Fruit fly (Drosophila melanogaster) whole organism, prepupa: Measurements from ENCODE around the gene mnb.

ENCODE experiments used
- CG10669 ChIP-seq: fragments of 200-800 bp; sonication (Bioruptor generic); optimal IDR thresholded peaks from 3 replicates; lab custom pipeline; 2018; ENCODE audit warnings: missing biosample characterization, mild to moderate bottlenecking, missing genetic modification characterization, moderate library complexity
- CG11902 ChIP-seq: fragments of 200-800 bp; sonication (Bioruptor generic); optimal IDR thresholded peaks from 3 replicates; lab custom pipeline; 2016; ENCODE audit warnings: missing biosample characterization, missing genetic modification characterization
- CG1621 ChIP-seq: fragments of 200-800 bp; sonication (Bioruptor generic); optimal IDR thresholded peaks from 3 replicates; lab custom pipeline; 2018; ENCODE audit warnings: missing biosample characterization, mild to moderate bottlenecking, missing genetic modification characterization
- CG3032 ChIP-seq: fragments of 200-800 bp; optimal IDR thresholded peaks from 2 replicates; lab custom pipeline; 2019; ENCODE audit warnings: missing biosample characterization, mild to moderate bottlenecking, missing genetic modification characterization, moderate library complexity
- CG31627 ChIP-seq: fragments of 200-800 bp; sonication (Bioruptor generic); optimal IDR thresholded peaks from 3 replicates; lab custom pipeline; 2016; ENCODE audit warnings: missing biosample characterization, missing genetic modification characterization
- CG3919 ChIP-seq: fragments of 200-800 bp; sonication (Bioruptor generic); optimal IDR thresholded peaks from 3 replicates; lab custom pipeline; 2016; ENCODE audit warnings: missing biosample characterization, missing genetic modification characterization
- CG4318 ChIP-seq: fragments of 200-800 bp; sonication (Bioruptor generic); optimal IDR thresholded peaks from 3 replicates; lab custom pipeline; 2017; ENCODE audit warnings: missing biosample characterization, mild to moderate bottlenecking, missing genetic modification characterization
- CG6163 ChIP-seq: fragments of 200-800 bp; sonication (Bioruptor generic); IDR thresholded peaks from 3 replicates; pipeline ENCODE4 v1.3.6; 2022; ENCODE audit warnings: missing biosample characterization, missing genetic modification characterization
- CG6792 ChIP-seq: fragments of 200-800 bp; sonication (Bioruptor generic); optimal IDR thresholded peaks from 3 replicates; lab custom pipeline; 2016; ENCODE audit warnings: missing biosample characterization, missing genetic modification characterization
- CG6808 ChIP-seq: fragments of 200-800 bp; sonication (Bioruptor generic); optimal IDR thresholded peaks from 3 replicates; lab custom pipeline; 2017; ENCODE audit warnings: missing biosample characterization, missing genetic modification characterization, mild to moderate bottlenecking, moderate library complexity, missing genetic modification reagents
- CG6854 ChIP-seq: fragments of 200-800 bp; sonication (Bioruptor generic); optimal IDR thresholded peaks from 2 replicates; lab custom pipeline; 2017; ENCODE audit warnings: missing biosample characterization, mild to moderate bottlenecking, missing genetic modification characterization
- CG8319 ChIP-seq: fragments of 200-800 bp; sonication (Bioruptor generic); optimal IDR thresholded peaks from 3 replicates; lab custom pipeline; 2016; ENCODE audit warnings: missing biosample characterization, missing genetic modification characterization
- CG8632 ChIP-seq: fragments of 200-800 bp; sonication (Bioruptor generic); optimal IDR thresholded peaks from 3 replicates; lab custom pipeline; 2016; ENCODE audit warnings: missing biosample characterization, missing genetic modification characterization
- Eip78C ChIP-seq: fragments of 200-800 bp; sonication (Bioruptor generic); peaks from one replicate; lab custom pipeline; 2016; ENCODE audit warnings: missing biosample characterization, missing genetic modification characterization
- Eip93F ChIP-seq: fragments of 200-800 bp; sonication (Bioruptor generic); optimal IDR thresholded peaks from 2 replicates; lab custom pipeline; 2016; ENCODE audit warnings: missing biosample characterization, mild to moderate bottlenecking, missing genetic modification characterization
- Gug ChIP-seq: fragments of 200-800 bp; sonication (Bioruptor generic); IDR thresholded peaks from 2 replicates; pipeline ENCODE4 v1.3.6; 2022; ENCODE audit warnings: missing biosample characterization, missing genetic modification characterization
- Hr39 ChIP-seq: fragments of 200-800 bp; sonication (Bioruptor generic); optimal IDR thresholded peaks from 2 replicates; lab custom pipeline; 2016; ENCODE audit warnings: missing biosample characterization, missing genetic modification characterization
- Lpt ChIP-seq: fragments of 200-800 bp; sonication (Bioruptor generic); optimal IDR thresholded peaks from 3 replicates; lab custom pipeline; 2016; ENCODE audit warnings: missing biosample characterization, missing genetic modification characterization
- Met ChIP-seq: fragments of 200-800 bp; sonication (Bioruptor generic); optimal IDR thresholded peaks from 3 replicates; lab custom pipeline; 2016; ENCODE audit warnings: missing biosample characterization, missing genetic modification characterization
- OdsH ChIP-seq: fragments of 200-800 bp; sonication (Bioruptor generic); optimal IDR thresholded peaks from 3 replicates; lab custom pipeline; 2016; ENCODE audit warnings: missing biosample characterization, missing genetic modification characterization
- Sox102F ChIP-seq: fragments of 200-800 bp; sonication (Bioruptor generic); optimal IDR thresholded peaks from 2 replicates; lab custom pipeline; 2016; ENCODE audit warnings: missing biosample characterization, mild to moderate bottlenecking, missing genetic modification characterization
- Sox14 ChIP-seq: fragments of 200-800 bp; sonication (Bioruptor generic); optimal IDR thresholded peaks from 3 replicates; lab custom pipeline; 2016; ENCODE audit warnings: missing biosample characterization, missing genetic modification characterization
- Sox15 ChIP-seq: fragments of 200-800 bp; sonication (Bioruptor generic); optimal IDR thresholded peaks from 3 replicates; lab custom pipeline; 2016; ENCODE audit warnings: missing biosample characterization, missing genetic modification characterization
- achi ChIP-seq: fragments of 200-800 bp; sonication (Bioruptor generic); optimal IDR thresholded peaks from 3 replicates; lab custom pipeline; 2016; ENCODE audit warnings: missing biosample characterization, missing genetic modification characterization
- acj6 ChIP-seq: fragments of 200-800 bp; sonication (Bioruptor generic); optimal IDR thresholded peaks from 3 replicates; lab custom pipeline; 2016; ENCODE audit warnings: missing biosample characterization, missing genetic modification characterization
- cyc ChIP-seq: fragments of 200-800 bp; sonication (Bioruptor generic); optimal IDR thresholded peaks from 3 replicates; lab custom pipeline; 2016; ENCODE audit warnings: missing biosample characterization, missing genetic modification characterization
- dac ChIP-seq: fragments of 200-800 bp; sonication (Bioruptor generic); optimal IDR thresholded peaks from 2 replicates; lab custom pipeline; 2017; ENCODE audit warnings: missing biosample characterization, mild to moderate bottlenecking, missing genetic modification characterization
- eg ChIP-seq: fragments of 200-800 bp; sonication (Bioruptor generic); IDR thresholded peaks from 3 replicates; pipeline ENCODE4 v1.3.6; 2022; ENCODE audit warnings: missing biosample characterization, missing genetic modification characterization
- esn ChIP-seq: fragments of 200-800 bp; sonication (Bioruptor generic); optimal IDR thresholded peaks from 2 replicates; lab custom pipeline; 2016; ENCODE audit warnings: missing biosample characterization, mild to moderate bottlenecking, missing genetic modification characterization, moderate library complexity
- fd85E ChIP-seq: fragments of 200-800 bp; sonication (Bioruptor generic); optimal IDR thresholded peaks from 3 replicates; lab custom pipeline; 2016; ENCODE audit warnings: missing biosample characterization, missing genetic modification characterization
- fkh ChIP-seq: fragments of 200-800 bp; sonication (Bioruptor generic); optimal IDR thresholded peaks from 3 replicates; lab custom pipeline; 2017; ENCODE audit warnings: missing biosample characterization, mild to moderate bottlenecking, missing genetic modification characterization, moderate library complexity
- lz ChIP-seq: fragments of 200-800 bp; sonication (Bioruptor generic); optimal IDR thresholded peaks from 3 replicates; lab custom pipeline; 2016; ENCODE audit warnings: missing biosample characterization, missing genetic modification characterization
- net ChIP-seq: fragments of 200-800 bp; sonication (Bioruptor generic); optimal IDR thresholded peaks from 3 replicates; lab custom pipeline; 2016; ENCODE audit warnings: missing biosample characterization, missing genetic modification characterization
- pdm3 ChIP-seq: fragments of 200-800 bp; sonication (Bioruptor generic); optimal IDR thresholded peaks from 3 replicates; lab custom pipeline; 2016; ENCODE audit warnings: missing biosample characterization, missing genetic modification characterization
- svp ChIP-seq: fragments of 200-800 bp; sonication (Bioruptor generic); peaks from one replicate; lab custom pipeline; 2016; ENCODE audit warnings: missing biosample characterization, missing genetic modification characterization
- vri ChIP-seq: fragments of 200-800 bp; sonication (Bioruptor generic); optimal IDR thresholded peaks from 3 replicates; lab custom pipeline; 2016; ENCODE audit warnings: missing biosample characterization, mild to moderate bottlenecking, missing genetic modification characterization

The mnb gene

DNA sequence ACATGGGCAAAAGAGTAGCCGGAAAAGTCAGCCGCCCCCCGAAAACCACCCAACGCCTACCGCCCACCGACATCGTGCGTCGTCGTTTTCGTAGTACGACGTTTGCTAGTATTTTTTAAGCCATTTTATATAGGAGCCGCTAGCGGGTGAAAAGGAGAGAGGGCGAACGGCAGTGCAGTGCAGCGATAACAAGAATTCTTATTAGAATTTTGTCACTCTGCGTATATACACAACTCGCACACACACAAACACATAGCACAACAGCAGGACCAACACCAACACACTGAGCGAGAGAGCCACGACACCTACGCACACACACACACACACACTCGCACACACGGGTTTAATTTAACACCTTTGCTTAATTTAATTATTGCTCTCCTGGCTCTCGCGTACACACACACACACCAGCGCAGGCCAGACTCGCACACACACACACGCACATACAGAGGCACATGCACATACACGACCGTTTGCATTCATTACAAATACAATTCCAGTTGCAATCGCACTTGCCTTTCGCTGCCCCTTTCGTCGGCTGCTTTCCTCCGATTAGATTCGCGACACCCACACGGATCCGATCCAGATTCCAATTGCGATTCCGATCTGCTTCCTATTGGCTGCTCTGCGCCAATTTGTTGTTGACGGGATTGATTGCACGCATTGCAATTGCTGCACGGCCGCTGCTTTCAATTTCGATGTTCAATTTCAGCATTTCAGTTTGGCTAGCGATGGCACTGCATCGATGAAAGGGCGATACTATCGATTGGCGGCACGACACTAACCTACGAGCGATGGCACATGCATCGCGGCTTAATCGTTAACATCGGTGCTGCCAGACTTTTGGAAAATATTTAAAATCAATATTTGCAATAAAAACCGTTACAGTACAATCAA is 60.0 kb downstream of the mnb start, which contains the start of gene Socs16D (continued):
- TF ChIP-seq CG6792 (GFP tag; lab: Kevin White, UChicago), result no peak
- TF ChIP-seq CG6808 (GFP tag; lab: Kevin White, UChicago), result no peak
- peak; percentile 48 for TF ChIP-seq esn (GFP tag; lab: Kevin White, UChicago)
- TF ChIP-seq CG1621 (tag; lab: Kevin White, UChicago), result no peak
- no peak for TF ChIP-seq CG4318 (GFP tag; lab: Kevin White, UChicago)
- TF ChIP-seq Lpt, result peak; percentile 52
- no peak; the same call in 2 of the 3 replicates for TF ChIP-seq CG6163
- TF ChIP-seq CG6854 (GFP tag; lab: Kevin White, UChicago), result peak; percentile 79
- TF ChIP-seq CG8632 (GFP tag; lab: Kevin White, UChicago), result peak; percentile 22
- no peak for TF ChIP-seq CG11902 (GFP tag; lab: Kevin White, UChicago)
- TF ChIP-seq cyc (GFP tag; lab: Kevin White, UChicago), result peak; percentile 15
- no peak for TF ChIP-seq CG3919 (GFP tag; lab: Kevin White, UChicago)
- TF ChIP-seq pdm3, result peak; percentile 27
- no peak for TF ChIP-seq CG8319 (GFP tag; lab: Kevin White, UChicago)
- no peak for TF ChIP-seq CG10669 (GFP tag; lab: Kevin White, UChicago)

DNA sequence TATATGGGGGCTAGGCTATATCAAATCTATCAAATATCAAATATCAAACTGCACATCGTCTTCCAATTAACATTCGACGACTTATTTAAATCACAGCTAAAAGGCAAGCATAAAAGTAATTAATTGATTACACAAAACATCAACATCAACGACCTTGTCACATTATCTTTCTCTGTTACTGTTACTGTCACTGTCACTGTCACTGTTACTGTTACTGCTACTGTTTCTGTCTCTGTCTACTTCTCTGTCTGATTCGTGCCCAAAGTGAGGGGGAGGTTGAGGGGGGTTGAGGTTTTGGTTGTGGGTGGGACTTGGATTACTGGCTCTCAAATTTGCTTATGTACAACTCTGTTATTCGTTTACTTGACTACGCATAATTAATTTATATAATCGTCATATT is 65.6 kb downstream of the mnb start:
- TF ChIP-seq vri (GFP tag; lab: Kevin White, UChicago), result no peak
- TF ChIP-seq lz (GFP tag; lab: Kevin White, UChicago), result no peak
- peak; percentile 33 for TF ChIP-seq Eip78C (GFP tag; lab: Kevin White, UChicago)
- TF ChIP-seq eg (GFP tag; lab: Robert Waterston, UW), result no peak
- no peak for TF ChIP-seq Sox15 (GFP tag; lab: Kevin White, UChicago)
- peak; percentile 9 for TF ChIP-seq fkh (GFP tag; lab: Kevin White, UChicago)
- no peak for TF ChIP-seq CG11902 (GFP tag; lab: Kevin White, UChicago)
- TF ChIP-seq Hr39 (GFP tag; lab: Kevin White, UChicago), result peak; percentile 7
- TF ChIP-seq Sox102F (GFP tag; lab: Kevin White, UChicago), result no peak
- TF ChIP-seq Sox14, result no peak
- no peak for TF ChIP-seq CG31627 (GFP tag; lab: Kevin White, UChicago)
- no peak for TF ChIP-seq Met
- peak; percentile 34 for TF ChIP-seq svp

DNA sequence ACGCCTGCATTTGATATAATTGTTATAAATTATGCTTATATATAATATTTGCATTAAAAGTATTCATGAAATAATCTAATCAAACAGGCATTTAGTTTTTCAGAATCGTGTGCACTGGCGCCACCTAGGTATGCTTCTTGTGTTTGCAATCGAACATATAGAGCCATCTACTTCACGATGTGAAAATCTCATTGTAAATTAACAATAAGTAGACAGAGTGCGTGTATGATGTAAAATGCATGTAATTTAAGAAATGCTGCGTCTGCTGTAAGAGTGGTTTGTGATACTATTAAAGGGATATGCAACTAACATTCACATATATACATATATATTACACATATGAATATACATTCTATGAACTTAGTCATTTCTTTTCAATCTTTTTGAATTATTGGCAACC is 66.8 kb downstream of the mnb start:
- TF ChIP-seq achi (GFP tag; lab: Kevin White, UChicago) (no peak), Hr39 (GFP tag; lab: Kevin White, UChicago) (peak; percentile 47), lz (GFP tag; lab: Kevin White, UChicago) (peak; percentile 44), CG31627 (GFP tag; lab: Kevin White, UChicago) (peak; percentile 42), fd85E (GFP tag; lab: Kevin White, UChicago) (no peak), dac (GFP tag; lab: Kevin White, UChicago) (no peak), Eip93F (GFP tag; lab: Kevin White, UChicago) (no peak), svp (peak; percentile 49), esn (GFP tag; lab: Kevin White, UChicago) (peak; percentile 6), pdm3 (peak; percentile 22), CG3032 (tag; lab: Kevin White, UChicago) (no peak), CG6792 (GFP tag; lab: Kevin White, UChicago) (no peak), Sox14 (peak; percentile 5), cyc (GFP tag; lab: Kevin White, UChicago) (peak; percentile 25), Gug (GFP tag; lab: Robert Waterston, UW) (no peak), acj6 (GFP tag; lab: Kevin White, UChicago) (no peak), net (GFP tag; lab: Kevin White, UChicago) (no peak), OdsH (GFP tag; lab: Kevin White, UChicago) (no peak), CG6808 (GFP tag; lab: Kevin White, UChicago) (no peak), Eip78C (GFP tag; lab: Kevin White, UChicago) (peak; percentile 50)
